Worm (Caenorhabditis elegans) whole organism, early embryonic: ENCODE measurements around the gene C39D10.11.

Experiments used
- B0310.2 ChIP-seq: sonication (generic microtip); optimal IDR thresholded peaks from 2 replicates; lab custom pipeline; 2016; ENCODE audit warnings: mild to moderate bottlenecking, missing genetic modification characterization, missing compliant biosample characterization
- F13C5.2 ChIP-seq: sonication (generic microtip); optimal IDR thresholded peaks from 2 replicates; lab custom pipeline; 2017; ENCODE audit warnings: mild to moderate bottlenecking, missing genetic modification characterization, inconsistent platforms, missing compliant biosample characterization
- aly-1 ChIP-seq: sonication (generic microtip); optimal IDR thresholded peaks from 2 replicates; lab custom pipeline; 2016; ENCODE audit warnings: missing genetic modification characterization, missing compliant biosample characterization
- ama-1 ChIP-seq: fragments of 150-350 bp; optimal IDR thresholded peaks from 2 replicates; lab custom pipeline; 2014
- ceh-13 ChIP-seq: fragments of 200-800 bp; sonication (Bioruptor generic); optimal IDR thresholded peaks from 2 replicates; lab custom pipeline; 2018; ENCODE audit warnings: mild to moderate bottlenecking, missing genetic modification characterization, missing compliant biosample characterization
- ceh-36 ChIP-seq: sonication (generic microtip); optimal IDR thresholded peaks from 2 replicates; lab custom pipeline; 2016; ENCODE audit warnings: missing genetic modification characterization, inconsistent platforms, missing compliant biosample characterization
- ets-7 ChIP-seq: sonication (generic microtip); optimal IDR thresholded peaks from 2 replicates; lab custom pipeline; 2016; ENCODE audit warnings: missing genotype, missing genetic modification characterization, missing compliant biosample characterization
- flt-1 ChIP-seq: fragments of 200-800 bp; sonication (Bioruptor generic); IDR thresholded peaks from 2 replicates; pipeline ENCODE4 v1.3.6; 2022; ENCODE audit warnings: missing genetic modification characterization, missing compliant biosample characterization
- hmbx-1 ChIP-seq: sonication (generic microtip); optimal IDR thresholded peaks from 2 replicates; lab custom pipeline; 2016; ENCODE audit warnings: mild to moderate bottlenecking, missing genetic modification characterization, missing compliant biosample characterization
- hmg-4 ChIP-seq: fragments of 200-800 bp; sonication (Bioruptor generic); optimal IDR thresholded peaks from 2 replicates; lab custom pipeline; 2018; ENCODE audit warnings: mild to moderate bottlenecking, missing genetic modification characterization, missing compliant biosample characterization
- pes-1 ChIP-seq: fragments of 200-800 bp; sonication (Bioruptor generic); IDR thresholded peaks from 2 replicates; pipeline ENCODE4 v1.3.6; 2022; ENCODE audit warnings: missing genetic modification reagents, missing genetic modification characterization, missing compliant biosample characterization
- scrt-1 ChIP-seq: fragments of 200-800 bp; sonication (Bioruptor generic); IDR thresholded peaks from 2 replicates; pipeline ENCODE4 v1.3.6; 2022; ENCODE audit warnings: missing genetic modification characterization, missing compliant biosample characterization
- sea-1 ChIP-seq: fragments of 200-800 bp; sonication (Bioruptor generic); conservative IDR thresholded peaks from 2 replicates; pipeline ENCODE4 v1.3.6; 2022; ENCODE audit warnings: missing genetic modification characterization, missing compliant biosample characterization
- tbx-11 ChIP-seq: fragments of 200-800 bp; sonication (Bioruptor generic); IDR thresholded peaks from 2 replicates; pipeline ENCODE4 v1.3.6; 2022; ENCODE audit warnings: missing genetic modification characterization, missing compliant biosample characterization
- tbx-37 ChIP-seq: fragments of 200-800 bp; sonication (Bioruptor generic); conservative IDR thresholded peaks from 2 replicates; pipeline ENCODE4 v1.3.6; 2022; ENCODE audit warnings: missing genetic modification reagents, missing genetic modification characterization, missing compliant biosample characterization
- tra-4 ChIP-seq: sonication (generic microtip); optimal IDR thresholded peaks from 2 replicates; lab custom pipeline; 2017; ENCODE audit warnings: missing genetic modification characterization, missing compliant biosample characterization

The C39D10.11 gene

DNA sequence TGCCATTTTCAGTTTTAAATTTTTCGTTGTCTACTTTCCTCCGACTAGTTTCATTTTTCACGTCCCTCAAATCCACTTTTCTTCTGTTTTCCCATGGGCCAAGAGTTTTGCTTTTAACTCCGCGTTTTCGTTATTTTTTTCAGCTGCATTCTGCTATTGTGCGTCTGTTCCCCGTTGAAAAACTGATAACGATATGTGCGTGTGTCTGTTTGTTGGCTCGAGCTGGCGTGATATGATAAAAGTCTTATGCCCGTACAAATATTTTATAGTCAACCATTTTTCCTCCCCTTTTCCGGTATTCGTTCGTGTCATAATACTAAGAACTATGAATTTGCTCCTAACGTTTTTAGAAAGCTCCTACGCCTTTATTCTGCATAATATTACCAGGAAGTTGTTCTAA is 1.2 kb upstream of the C39D10.11 start:
- TF ChIP-seq scrt-1 (GFP tag; lab: Robert Waterston, UW), result no peak
- TF ChIP-seq ets-7 (tag; lab: Kevin White, UChicago), result no peak
- no peak for TF ChIP-seq F13C5.2 (tag; lab: Kevin White, UChicago)
- no peak for TF ChIP-seq tbx-37 (GFP tag; lab: Robert Waterston, UW)

DNA sequence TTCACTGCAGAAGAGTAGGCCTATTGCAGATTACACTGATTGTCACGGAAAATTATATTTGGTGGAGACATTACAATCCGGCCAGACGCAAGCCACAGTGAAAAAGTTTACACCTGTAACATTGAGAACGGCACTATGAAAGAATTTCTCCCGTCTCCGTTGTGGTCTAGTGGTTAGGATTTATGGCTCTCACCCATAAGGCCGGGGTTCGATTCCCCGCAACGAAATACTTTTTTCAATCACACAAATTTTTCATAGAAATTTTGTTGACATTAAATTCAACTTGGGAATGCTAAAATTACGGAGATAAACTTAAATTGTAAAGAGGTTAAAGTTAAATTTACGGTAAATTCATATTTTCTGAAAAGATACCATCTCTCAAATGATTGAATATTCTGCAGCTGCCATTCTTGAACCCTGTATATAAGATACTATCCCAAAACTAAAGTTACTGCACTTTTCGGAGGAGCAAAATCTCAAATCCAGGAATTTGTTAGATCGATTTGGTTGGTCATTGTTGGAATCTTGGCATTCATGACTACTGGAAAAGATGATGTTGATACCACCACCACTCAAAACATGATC is 3.4 kb downstream of the C39D10.11 start, which contains the start of gene C39D10.1:
Gene C39D10.1, plus strand, starts transcription at position 535 of the 585 bp plus-strand sequence.
- TF ChIP-seq sea-1 (GFP tag; lab: Robert Waterston, UW), result no peak

DNA sequence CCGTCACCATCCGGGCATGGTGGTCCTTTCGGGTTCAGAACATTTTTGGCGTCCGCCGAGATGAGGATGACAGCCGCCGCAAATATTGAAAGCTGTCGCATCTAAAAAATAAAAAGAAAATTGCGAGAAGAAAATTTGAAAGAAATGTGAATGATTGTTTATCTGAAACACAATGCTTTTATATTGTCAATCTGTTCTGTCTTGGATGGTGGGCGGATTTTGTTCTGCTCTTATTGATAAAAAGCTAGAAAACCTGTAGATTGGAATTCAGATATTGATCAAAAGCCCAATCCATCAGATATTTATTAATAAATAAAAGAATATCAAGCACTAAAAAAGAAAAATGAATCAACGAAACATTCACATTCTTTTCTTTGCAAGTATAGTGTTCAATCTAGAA is 10.8 kb downstream of the C39D10.11 start, which contains the start of gene C39D10.7:
Gene C39D10.7, minus strand, starts transcription at position 101 of the 400 bp plus-strand sequence.
- TF ChIP-seq tbx-37 (GFP tag; lab: Robert Waterston, UW) (no peak), tra-4 (tag; lab: Kevin White, UChicago) (no peak), tbx-11 (no peak), hmbx-1 (tag; lab: Kevin White, UChicago) (no peak), ceh-13 (GFP tag; lab: Kevin White, UChicago) (no peak), scrt-1 (GFP tag; lab: Robert Waterston, UW) (no peak)

DNA sequence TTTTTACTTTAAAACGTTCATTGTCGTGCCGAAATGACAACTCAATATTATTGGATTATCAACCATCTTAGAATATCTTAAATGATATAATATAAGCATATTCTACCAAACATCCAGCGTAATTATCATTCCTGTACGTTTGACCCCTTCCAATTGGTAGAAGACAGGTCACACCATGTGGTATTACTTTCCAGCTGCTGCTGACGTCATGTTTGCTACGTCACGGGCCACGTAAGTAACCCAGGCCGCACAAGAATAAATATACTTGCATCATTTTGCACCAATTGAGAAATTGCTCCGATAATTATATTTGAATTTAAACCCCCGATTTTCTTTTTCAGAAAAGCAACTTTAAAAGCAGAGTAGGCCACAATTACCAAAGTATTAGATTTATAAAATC is 12.5 kb downstream of the C39D10.11 start:
- TF ChIP-seq tbx-11, result no peak

DNA sequence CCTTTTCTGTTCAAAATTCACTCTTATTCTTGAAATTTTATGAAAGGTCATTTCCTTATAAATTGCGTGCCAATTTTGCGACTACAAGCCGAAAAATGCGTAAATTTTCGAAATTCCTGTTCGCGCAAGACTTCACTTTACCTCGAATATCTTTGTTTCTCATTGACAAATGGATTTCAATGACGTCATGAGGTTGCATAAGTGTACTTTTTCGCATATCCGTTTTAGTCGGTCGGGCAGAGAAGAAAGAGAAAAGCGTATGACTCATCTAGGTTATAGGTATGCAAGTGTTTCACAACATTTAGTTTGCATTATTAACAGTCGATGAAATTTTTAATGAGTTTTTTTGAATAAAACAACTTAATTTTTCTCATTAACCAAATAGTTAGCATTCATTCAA is 13.0 kb downstream of the C39D10.11 start:
- TF ChIP-seq tbx-37 (GFP tag; lab: Robert Waterston, UW), result no peak
- TF ChIP-seq aly-1 (tag; lab: Kevin White, UChicago), result no peak
- TF ChIP-seq ceh-36 (tag; lab: Kevin White, UChicago), result no peak
- TF ChIP-seq ceh-13 (GFP tag; lab: Kevin White, UChicago), result no peak
- no peak for TF ChIP-seq scrt-1 (GFP tag; lab: Robert Waterston, UW)
- no peak for TF ChIP-seq B0310.2 (tag; lab: Kevin White, UChicago)
- no peak for TF ChIP-seq pes-1 (GFP tag; lab: Robert Waterston, UW)
- no peak for TF ChIP-seq hmbx-1 (tag; lab: Kevin White, UChicago)
- TF ChIP-seq ets-7 (tag; lab: Kevin White, UChicago), result no peak
- no peak for TF ChIP-seq F13C5.2 (tag; lab: Kevin White, UChicago)

DNA sequence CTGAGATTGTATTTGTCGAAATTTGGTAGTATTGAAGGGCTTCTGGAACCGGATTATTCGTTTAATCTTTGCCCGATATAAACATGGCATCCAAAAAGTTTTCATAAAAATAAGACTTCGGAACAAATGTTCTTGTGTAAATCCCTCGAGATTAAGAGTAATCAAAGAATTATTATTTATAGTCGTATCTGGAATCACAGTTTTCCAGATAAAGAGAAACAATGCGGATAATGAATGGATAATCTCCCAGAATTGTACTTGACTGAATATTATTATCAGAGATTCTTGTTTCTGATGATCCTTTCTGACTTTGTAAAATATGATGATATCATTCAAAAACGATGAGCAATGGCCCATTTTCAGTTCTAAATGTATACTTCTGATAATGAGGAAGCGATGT is 18.1 kb downstream of the C39D10.11 start:
- TF ChIP-seq tbx-11, result no peak
- TF ChIP-seq ceh-13 (GFP tag; lab: Kevin White, UChicago), result no peak
- TF ChIP-seq flt-1, result no peak
- no peak for TF ChIP-seq tra-4 (tag; lab: Kevin White, UChicago)
- TF ChIP-seq ama-1 (lab: Kevin White, UChicago), result no peak
- TF ChIP-seq hmbx-1 (tag; lab: Kevin White, UChicago), result no peak

DNA sequence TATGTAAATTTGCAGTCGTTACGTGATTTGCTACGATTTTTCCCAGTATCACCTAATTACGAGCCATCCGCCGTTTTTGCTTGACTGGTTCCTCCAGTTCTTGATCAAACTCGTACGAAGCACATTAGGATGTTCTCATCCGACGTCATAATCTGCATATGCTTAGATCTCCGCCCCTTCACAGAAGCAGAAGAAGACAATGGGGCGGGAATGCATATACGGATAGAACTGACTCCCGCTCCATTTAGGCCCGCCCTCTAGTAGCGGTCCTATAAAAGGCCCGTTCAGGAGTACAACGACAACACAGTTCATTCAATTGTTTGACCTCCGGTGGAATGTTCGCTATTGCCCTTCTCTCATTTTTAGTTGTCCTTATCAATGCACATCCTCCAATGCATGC is 22.1 kb downstream of the C39D10.11 start, which contains the start of gene zig-4:
Gene zig-4, plus strand, starts transcription at position 301 of the 400 bp plus-strand sequence.
- TF ChIP-seq tra-4 (tag; lab: Kevin White, UChicago), result no peak
- no peak for TF ChIP-seq tbx-37 (GFP tag; lab: Robert Waterston, UW)
- no peak for TF ChIP-seq flt-1
- no peak for TF ChIP-seq ceh-13 (GFP tag; lab: Kevin White, UChicago)
- no peak for TF ChIP-seq ceh-36 (tag; lab: Kevin White, UChicago)
- no peak for TF ChIP-seq hmbx-1 (tag; lab: Kevin White, UChicago)
- no peak for TF ChIP-seq sea-1 (GFP tag; lab: Robert Waterston, UW)
- no peak for TF ChIP-seq scrt-1 (GFP tag; lab: Robert Waterston, UW)
- no peak for TF ChIP-seq aly-1 (tag; lab: Kevin White, UChicago)
- TF ChIP-seq F13C5.2 (tag; lab: Kevin White, UChicago), result no peak
- no peak for TF ChIP-seq ama-1 (lab: Kevin White, UChicago)
- no peak for TF ChIP-seq hmg-4 (GFP tag; lab: Kevin White, UChicago)
- no peak for TF ChIP-seq tbx-11
- no peak for TF ChIP-seq ets-7 (tag; lab: Kevin White, UChicago)

DNA sequence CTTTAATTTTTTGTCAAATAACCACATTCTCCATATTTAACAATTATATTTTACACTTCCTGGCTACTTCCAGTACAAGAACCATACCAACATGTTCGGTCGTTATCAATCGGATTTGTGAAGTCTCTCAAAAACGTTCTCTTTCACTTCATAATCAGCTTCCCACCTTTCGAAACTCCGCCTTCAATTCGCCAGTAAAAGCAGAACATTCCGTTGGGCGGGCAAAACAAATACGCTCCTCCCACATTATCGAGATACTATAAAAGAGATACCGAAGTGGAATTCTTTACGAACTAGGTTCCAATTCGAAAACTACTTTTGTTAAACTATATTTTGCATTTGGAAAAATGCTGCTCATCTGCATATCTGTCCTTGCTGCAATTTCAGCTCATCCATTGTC is 27.4 kb downstream of the C39D10.11 start, which contains the start of gene zig-3:
Gene zig-3, plus strand, starts transcription at position 301 of the 400 bp plus-strand sequence.
- TF ChIP-seq ama-1 (lab: Kevin White, UChicago) (no peak), ceh-36 (tag; lab: Kevin White, UChicago) (no peak), aly-1 (tag; lab: Kevin White, UChicago) (no peak), ceh-13 (GFP tag; lab: Kevin White, UChicago) (no peak), tbx-37 (GFP tag; lab: Robert Waterston, UW) (no peak), B0310.2 (tag; lab: Kevin White, UChicago) (no peak), pes-1 (GFP tag; lab: Robert Waterston, UW) (no peak), flt-1 (no peak)

DNA sequence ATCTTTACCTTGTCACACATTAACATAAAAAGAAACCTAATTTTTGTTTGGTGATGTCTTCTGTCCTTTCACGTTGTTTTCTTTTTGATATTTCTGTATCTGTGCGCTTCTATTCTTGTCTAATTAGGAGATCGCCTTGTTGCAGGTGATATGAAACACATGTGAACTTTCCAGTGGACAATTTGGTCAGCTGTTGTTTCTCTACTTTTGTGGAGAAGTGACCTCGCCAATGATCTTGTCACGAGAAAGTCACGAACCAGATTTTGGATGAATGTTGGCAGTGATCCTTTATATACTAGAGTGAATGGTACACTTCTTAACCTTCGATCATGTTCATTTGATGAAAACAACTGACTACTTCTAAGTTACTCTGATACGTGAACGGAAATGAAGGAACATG is 29.4 kb downstream of the C39D10.11 start:
- TF ChIP-seq F13C5.2 (tag; lab: Kevin White, UChicago), result no peak
- TF ChIP-seq ama-1 (lab: Kevin White, UChicago), result no peak
- no peak for TF ChIP-seq hmbx-1 (tag; lab: Kevin White, UChicago)
- TF ChIP-seq scrt-1 (GFP tag; lab: Robert Waterston, UW), result no peak
